Worm (Caenorhabditis elegans) whole organism, young adult: ENCODE results near the gene T01E8.8.

Source experiments
- F22D6.2 ChIP-seq: sonication (generic microtip); optimal IDR thresholded peaks from 2 replicates; lab custom pipeline; 2016; ENCODE audit warnings: mild to moderate bottlenecking, missing genetic modification characterization, missing compliant biosample characterization
- T26A5.8 ChIP-seq: sonication (generic microtip); optimal IDR thresholded peaks from 2 replicates; lab custom pipeline; 2016; ENCODE audit warnings: missing genetic modification characterization, missing compliant biosample characterization
- Y53G8AR.9 ChIP-seq: fragments of 200-800 bp; sonication (Bioruptor generic); conservative IDR thresholded peaks from 2 replicates; pipeline ENCODE4 v1.3.6; 2022; ENCODE audit warnings: missing genetic modification reagents, missing genetic modification characterization, missing compliant biosample characterization
- ama-1 ChIP-seq, 3 experiments: fragments of 150-350 bp in 1 of 3; sonication (generic microtip) in 2 of 3; optimal IDR thresholded peaks; 2 replicates each; lab custom pipeline; 2014 to 2018; ENCODE audit warnings: missing biosample characterization in 2 of 3, missing genetic modification characterization in 2 of 3, missing genetic modification reagents in 2 of 3
- aptf-2 ChIP-seq: fragments of 200-800 bp; sonication (Bioruptor generic); conservative IDR thresholded peaks from 2 replicates; pipeline ENCODE4 v1.3.6; 2022; ENCODE audit warnings: missing genetic modification reagents, missing genetic modification characterization, missing compliant biosample characterization
- ccch-3 ChIP-seq: fragments of 200-800 bp; sonication (Bioruptor generic); optimal IDR thresholded peaks from 2 replicates; lab custom pipeline; 2018; ENCODE audit warnings: mild to moderate bottlenecking, missing genetic modification characterization, missing compliant biosample characterization
- dpl-1 ChIP-seq: fragments of 150-350 bp; optimal IDR thresholded peaks from 2 replicates; lab custom pipeline; 2014; ENCODE audit warnings: missing biosample characterization, missing genetic modification reagents, missing genetic modification characterization
- hrde-1 ChIP-seq: sonication (generic microtip); optimal IDR thresholded peaks from 2 replicates; lab custom pipeline; 2016; ENCODE audit warnings: missing genetic modification characterization, mild to moderate bottlenecking, missing compliant biosample characterization, moderate library complexity, missing genotype, missing genetic modification reagents, borderline replicate concordance
- lsy-27 ChIP-seq: sonication (generic microtip); optimal IDR thresholded peaks from 2 replicates; lab custom pipeline; 2017; ENCODE audit warnings: missing genetic modification characterization, mild to moderate bottlenecking, missing compliant biosample characterization, antibody characterized with exemption, missing genotype, borderline replicate concordance; ENCODE audit not compliant: insufficient read depth
- nhr-120 ChIP-seq: fragments of 200-800 bp; sonication (Bioruptor generic); IDR thresholded peaks from 2 replicates; pipeline ENCODE4 v1.3.6; 2022; ENCODE audit warnings: missing genetic modification characterization, missing compliant biosample characterization
- pha-4 ChIP-seq: fragments of 150-350 bp; sonication (generic microtip); optimal IDR thresholded peaks from 2 replicates; lab custom pipeline; 2014; ENCODE audit warnings: missing biosample characterization, missing genetic modification reagents, missing genetic modification characterization
- tbp1 ChIP-seq: fragments of 200-800 bp; sonication (Bioruptor generic); optimal IDR thresholded peaks from 2 replicates; lab custom pipeline; 2018; ENCODE audit warnings: mild to moderate bottlenecking, missing genetic modification characterization, missing compliant biosample characterization

DNA sequence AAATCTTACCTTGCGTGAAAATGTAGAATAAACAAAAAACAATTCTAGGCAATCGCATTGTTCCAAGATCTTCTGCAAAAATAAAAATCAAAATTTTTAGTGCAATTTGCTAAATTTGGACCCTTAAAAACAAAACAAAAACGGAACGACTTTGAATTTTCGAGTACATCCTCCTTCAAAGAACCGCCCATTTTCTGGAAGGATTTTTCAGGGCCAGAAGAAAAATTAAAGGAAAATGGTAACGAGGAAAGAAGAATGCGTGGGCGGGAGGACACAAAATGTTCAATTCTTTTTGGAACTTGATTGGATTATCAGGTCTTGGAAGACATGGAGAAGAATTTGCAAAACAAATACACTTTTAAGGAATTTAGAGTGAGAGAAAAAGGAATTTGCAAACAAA, 40.0 kb downstream of the T01E8.8 start, which contains the start of gene F54B3.4:
- no peak for TF ChIP-seq aptf-2 (GFP tag; lab: Robert Waterston, UW)
- no peak for TF ChIP-seq tbp1 (GFP tag; lab: Kevin White, UChicago)
- no peak for TF ChIP-seq Y53G8AR.9
- no peak for TF ChIP-seq nhr-120 (GFP tag; lab: Robert Waterston, UW)
- TF ChIP-seq dpl-1 (GFP tag; lab: Kevin White, UChicago): no peak
- TF ChIP-seq T26A5.8 (tag; lab: Kevin White, UChicago): no peak
- TF ChIP-seq lsy-27: no peak
- TF ChIP-seq pha-4 (tag; lab: Kevin White, UChicago): no peak
- TF ChIP-seq F22D6.2 (tag; lab: Kevin White, UChicago): no peak
- TF ChIP-seq ama-1 (optimal IDR thresholded peaks at IDR 0.05; lab: Kevin White, UChicago): no peak
- no peak for TF ChIP-seq ama-1 (GFP tag; optimal IDR thresholded peaks at IDR 0.05; lab: Kevin White, UChicago)
- TF ChIP-seq hrde-1 (tag; lab: Kevin White, UChicago): no peak
- TF ChIP-seq ccch-3 (GFP tag; lab: Kevin White, UChicago): no peak
